Worm (Caenorhabditis elegans) whole organism, late embryonic: ENCODE data around the gene F01D4.8.

ENCODE experiments used
- ama-1 ChIP-seq: fragments of 150-350 bp; optimal IDR thresholded peaks from 2 replicates; lab custom pipeline; 2014
- nfya-1 ChIP-seq: sonication (generic microtip); optimal IDR thresholded peaks from 2 replicates; lab custom pipeline; 2017; ENCODE audit warnings: missing genetic modification characterization, mild to moderate bottlenecking, missing compliant biosample characterization, antibody characterized with exemption, moderate library complexity
- tbx-7 ChIP-seq: sonication (generic microtip); optimal IDR thresholded peaks from 2 replicates; lab custom pipeline; 2016; ENCODE audit warnings: missing genotype, missing genetic modification characterization, missing compliant biosample characterization

- TF ChIP-seq nfya-1 (tag; lab: Kevin White, UChicago), result no peak
- TF ChIP-seq tbx-7 (tag; lab: Kevin White, UChicago), result no peak
- TF ChIP-seq ama-1, result no peak
These were observed 22.4 kb downstream of the F01D4.8 start for ce11 chrIV:10430507-10430906.
